Fruit fly (Drosophila melanogaster) whole organism, embryonic: ENCODE measurements around the gene CG5715.
A peak's percentile ranks its signal among the peaks of the same experiment; 100 is the strongest.

Experiments
- Blimp-1 ChIP-seq: fragments of 200-800 bp; sonication (Bioruptor generic); optimal IDR thresholded peaks from 3 replicates; lab custom pipeline; 2018; ENCODE audit warnings: missing biosample characterization, missing genetic modification characterization, mild to moderate bottlenecking, moderate library complexity, missing genetic modification reagents
- CG10267 ChIP-seq: fragments of 200-800 bp; sonication (Bioruptor generic); optimal IDR thresholded peaks from 2 replicates; lab custom pipeline; 2018; ENCODE audit warnings: missing biosample characterization, mild to moderate bottlenecking, missing genetic modification characterization, moderate library complexity
- CG12299 ChIP-seq: fragments of 200-800 bp; sonication (Bioruptor generic); optimal IDR thresholded peaks from 2 replicates; lab custom pipeline; 2018; ENCODE audit warnings: missing biosample characterization, mild to moderate bottlenecking, missing genetic modification characterization
- CG13775 ChIP-seq: fragments of 200-800 bp; sonication (Bioruptor generic); optimal IDR thresholded peaks from 3 replicates; lab custom pipeline; 2017; ENCODE audit warnings: missing biosample characterization, mild to moderate bottlenecking, missing genetic modification characterization
- CG2678 ChIP-seq: fragments of 200-800 bp; sonication (Bioruptor generic); optimal IDR thresholded peaks from 3 replicates; lab custom pipeline; 2019; ENCODE audit warnings: missing biosample characterization, mild to moderate bottlenecking, missing genetic modification characterization, moderate library complexity
- CG4360 ChIP-seq: fragments of 200-800 bp; sonication (Bioruptor generic); IDR thresholded peaks from 2 replicates; pipeline ENCODE4 v1.3.6; 2022; ENCODE audit warnings: missing biosample characterization, missing genetic modification characterization
- CG5953 ChIP-seq: fragments of 200-800 bp; sonication (Bioruptor generic); IDR thresholded peaks from 2 replicates; pipeline ENCODE4 v1.3.6; 2022; ENCODE audit warnings: missing biosample characterization, missing genetic modification characterization
- CG8290 ChIP-seq, 3 experiments: fragments of 200-800 bp; sonication (Bioruptor generic); optimal IDR thresholded peaks; 2 replicates each; lab custom pipeline; 2016 to 2019; ENCODE audit warnings: missing biosample characterization in 3 of 3, missing genetic modification characterization in 3 of 3, mild to moderate bottlenecking in 2 of 3, moderate library complexity in 1 of 3
- Drgx ChIP-seq: fragments of 200-800 bp; sonication (Bioruptor generic); IDR thresholded peaks from 2 replicates; pipeline ENCODE4 v1.3.6; 2022; ENCODE audit warnings: missing biosample characterization, missing genetic modification characterization
- Ets65A ChIP-seq: fragments of 200-800 bp; sonication (Bioruptor generic); peaks from one replicate; lab custom pipeline; 2016; ENCODE audit warnings: missing biosample characterization, missing genetic modification characterization
- Ets97D ChIP-seq: fragments of 200-800 bp; sonication (Bioruptor generic); optimal IDR thresholded peaks from 3 replicates; lab custom pipeline; 2016; ENCODE audit warnings: missing biosample characterization, missing genetic modification characterization
- Fer1 ChIP-seq: fragments of 200-800 bp; sonication (Bioruptor generic); optimal IDR thresholded peaks from 2 replicates; lab custom pipeline; 2017; ENCODE audit warnings: missing biosample characterization, mild to moderate bottlenecking, missing genetic modification characterization
- Hey ChIP-seq: fragments of 200-800 bp; sonication (Bioruptor generic); optimal IDR thresholded peaks from 3 replicates; lab custom pipeline; 2018; ENCODE audit warnings: missing biosample characterization, mild to moderate bottlenecking, missing genetic modification characterization
- Hr78 ChIP-seq, 2 experiments: fragments of 200-800 bp in 1 of 2; fragments of >200 bp in 1 of 2; sonication (Bioruptor generic) in 1 of 2; optimal IDR thresholded peaks; 2 replicates each; lab custom pipeline; 2017 to 2019; ENCODE audit warnings: missing biosample characterization in 2 of 2, missing genetic modification characterization in 2 of 2, mild to moderate bottlenecking in 1 of 2, moderate library complexity in 1 of 2
- Jarid2 ChIP-seq: fragments of 200-800 bp; sonication (Bioruptor generic); optimal IDR thresholded peaks from 3 replicates; lab custom pipeline; 2017; ENCODE audit warnings: mild to moderate bottlenecking, missing biosample characterization, missing genetic modification reagents, missing genetic modification characterization
- Lim3 ChIP-seq: fragments of 200-800 bp; sonication (Bioruptor generic); IDR thresholded peaks from 2 replicates; pipeline ENCODE4 v1.3.6; 2022; ENCODE audit warnings: missing biosample characterization, missing genetic modification characterization
- Nf-YB ChIP-seq: fragments of 200-800 bp; sonication (Bioruptor generic); optimal IDR thresholded peaks from 3 replicates; lab custom pipeline; 2019; ENCODE audit warnings: missing biosample characterization, mild to moderate bottlenecking, missing genetic modification characterization, moderate library complexity
- Rfx ChIP-seq: fragments of 200-800 bp; sonication (Bioruptor generic); IDR thresholded peaks from 2 replicates; pipeline ENCODE4 v1.3.6; 2022; ENCODE audit warnings: missing biosample characterization, missing genetic modification characterization
- Sox100B ChIP-seq: fragments of 200-800 bp; sonication (Bioruptor generic); optimal IDR thresholded peaks from 3 replicates; lab custom pipeline; 2018; ENCODE audit warnings: missing biosample characterization, mild to moderate bottlenecking, missing genetic modification characterization
- Sox102F ChIP-seq: fragments of 200-800 bp; sonication (Bioruptor generic); optimal IDR thresholded peaks from 2 replicates; lab custom pipeline; 2018; ENCODE audit warnings: missing biosample characterization, mild to moderate bottlenecking, missing genetic modification characterization, moderate library complexity
- Taf1 ChIP-seq: fragments of 200-800 bp; sonication (Bioruptor generic); IDR thresholded peaks from 2 replicates; pipeline ENCODE4 v1.3.6; 2022; ENCODE audit warnings: missing biosample characterization, missing genetic modification characterization
- bowl ChIP-seq: fragments of 200-800 bp; sonication (Bioruptor generic); IDR thresholded peaks from 2 replicates; pipeline ENCODE4 v1.3.6; 2022; ENCODE audit warnings: missing biosample characterization, missing genetic modification characterization
- bsh ChIP-seq, 2 experiments: fragments of 200-800 bp; sonication (Bioruptor generic); optimal IDR thresholded peaks; 2 replicates each; lab custom pipeline; 2017 to 2018; ENCODE audit warnings: mild to moderate bottlenecking in 2 of 2, missing biosample characterization in 2 of 2, missing genetic modification characterization in 2 of 2, moderate library complexity in 1 of 2
- btn ChIP-seq: fragments of 200-800 bp; sonication (Bioruptor generic); optimal IDR thresholded peaks from 2 replicates; lab custom pipeline; 2016; ENCODE audit warnings: missing biosample characterization, missing genetic modification characterization
- danr ChIP-seq: fragments of 200-800 bp; sonication (Bioruptor generic); IDR thresholded peaks from 2 replicates; pipeline ENCODE4 v1.3.6; 2022; ENCODE audit warnings: missing biosample characterization, missing genetic modification characterization
- inv ChIP-seq: fragments of 200-800 bp; sonication (Bioruptor generic); IDR thresholded peaks from 2 replicates; pipeline ENCODE4 v1.3.6; 2022; ENCODE audit warnings: missing biosample characterization, missing genetic modification characterization; ENCODE audit not compliant: partially characterized antibody
- kni ChIP-seq: fragments of 200-800 bp; sonication (Bioruptor generic); optimal IDR thresholded peaks from 3 replicates; lab custom pipeline; 2017; ENCODE audit warnings: mild to moderate bottlenecking, missing biosample characterization, missing genetic modification reagents, missing genetic modification characterization
- lab ChIP-seq: fragments of 200-800 bp; sonication (Bioruptor generic); optimal IDR thresholded peaks from 3 replicates; lab custom pipeline; 2017; ENCODE audit warnings: missing biosample characterization, missing genetic modification characterization, mild to moderate bottlenecking, moderate library complexity, missing genetic modification reagents
- nmo ChIP-seq: fragments of 200-800 bp; sonication (Bioruptor generic); optimal IDR thresholded peaks from 2 replicates; lab custom pipeline; 2018; ENCODE audit warnings: missing biosample characterization, mild to moderate bottlenecking, missing genetic modification characterization, moderate library complexity
- nom ChIP-seq: fragments of 200-800 bp; sonication (Bioruptor generic); optimal IDR thresholded peaks from 2 replicates; lab custom pipeline; 2017; ENCODE audit warnings: missing biosample characterization, missing genetic modification characterization, mild to moderate bottlenecking, moderate library complexity, missing genetic modification reagents
- pnt ChIP-seq: fragments of 200-800 bp; sonication (Bioruptor generic); optimal IDR thresholded peaks from 3 replicates; lab custom pipeline; 2016; ENCODE audit warnings: missing biosample characterization, missing genetic modification characterization
- pzg ChIP-seq: fragments of 200-800 bp; sonication (Bioruptor generic); optimal IDR thresholded peaks from 3 replicates; lab custom pipeline; 2018; ENCODE audit warnings: missing biosample characterization, mild to moderate bottlenecking, missing genetic modification characterization, moderate library complexity
- rib ChIP-seq: fragments of 200-800 bp; sonication (Bioruptor generic); IDR thresholded peaks from 2 replicates; pipeline ENCODE4 v1.3.6; 2022; ENCODE audit warnings: missing biosample characterization, missing genetic modification characterization
- sens ChIP-seq: fragments of 200-800 bp; sonication (Bioruptor generic); peaks from one replicate; lab custom pipeline; 2016; ENCODE audit warnings: missing biosample characterization, missing genetic modification characterization
- shn ChIP-seq: fragments of 200-800 bp; sonication (Bioruptor generic); optimal IDR thresholded peaks from 3 replicates; lab custom pipeline; 2016; ENCODE audit warnings: missing biosample characterization, missing genetic modification characterization
- slou ChIP-seq: fragments of 200-800 bp; sonication (Bioruptor generic); optimal IDR thresholded peaks from 3 replicates; lab custom pipeline; 2016; ENCODE audit warnings: missing biosample characterization, missing genetic modification characterization
- tio ChIP-seq: fragments of 200-800 bp; sonication (Bioruptor generic); optimal IDR thresholded peaks from 2 replicates; lab custom pipeline; 2017; ENCODE audit warnings: missing biosample characterization, missing genetic modification characterization, inconsistent platforms
- wor ChIP-seq: fragments of 200-800 bp; sonication (Bioruptor generic); IDR thresholded peaks from 2 replicates; pipeline ENCODE4 v1.3.6; 2022; ENCODE audit warnings: missing biosample characterization, missing genetic modification characterization

Gene CG5715

DNA sequence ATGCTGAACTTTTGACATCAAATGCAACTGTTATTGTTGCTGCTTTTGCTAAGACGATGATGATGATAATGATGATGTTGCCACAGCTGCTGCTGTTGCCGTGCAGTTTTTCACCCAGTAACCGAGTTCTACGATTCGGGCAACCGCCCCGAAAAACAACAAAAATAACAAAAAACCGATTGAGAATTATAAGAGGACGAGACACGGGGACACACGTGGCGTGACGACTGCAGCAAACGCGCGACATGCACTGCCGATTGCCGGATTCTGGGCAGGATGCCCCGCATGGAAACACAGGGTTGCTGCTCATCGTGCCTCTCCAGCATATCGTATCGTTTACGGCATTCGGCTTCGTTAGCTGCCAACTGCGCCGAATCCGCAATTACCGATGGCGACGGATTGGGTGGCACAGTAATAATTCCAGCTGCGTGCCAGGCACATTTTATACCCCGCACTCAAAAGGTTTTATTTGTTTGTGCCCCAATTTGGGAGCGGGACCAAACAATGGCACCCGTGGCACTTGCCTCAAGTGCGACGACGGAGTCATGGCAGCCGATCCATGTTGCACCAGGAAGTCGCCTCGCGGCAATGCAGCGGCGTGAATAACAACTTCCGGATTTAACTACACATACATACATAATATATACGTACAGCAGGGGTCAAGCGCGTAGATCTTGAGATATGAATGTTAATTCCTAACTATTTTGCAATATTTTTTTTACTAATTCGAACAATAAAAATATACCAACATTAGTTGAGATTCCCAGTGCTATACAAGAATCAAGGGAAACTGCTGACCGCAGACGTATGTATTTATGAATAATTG is 30.4 kb downstream of the CG5715 start (continued):
- peak; percentile 16 for TF ChIP-seq lab
- TF ChIP-seq Rfx (GFP tag; lab: Robert Waterston, UW), result 0 out of 2 replicates have a peak, but pooled peaks have one; percentile 8
- no peak for TF ChIP-seq CG8290 (GFP tag; optimal IDR thresholded peaks at IDR 0.05; lab: Kevin White, UChicago)
- TF ChIP-seq CG8290 (tag; optimal IDR thresholded peaks at IDR 0.05; lab: Kevin White, UChicago), result peak in 1 of 2 experiments; percentile 23
- TF ChIP-seq wor, result no peak
- no peak for TF ChIP-seq bowl
- peak; percentile 2 for TF ChIP-seq CG2678 (tag; lab: Kevin White, UChicago)
- peak; percentile 33 for TF ChIP-seq Sox102F
- no peak for TF ChIP-seq btn
- TF ChIP-seq pzg (GFP tag; lab: Kevin White, UChicago), result peak; percentile 1
- TF ChIP-seq CG5953 (GFP tag; lab: Robert Waterston, UW), result no peak
- TF ChIP-seq rib (GFP tag; lab: Robert Waterston, UW), result 0 out of 2 replicates have a peak, but pooled peaks have one; percentile 35
- TF ChIP-seq Ets65A (GFP tag; lab: Kevin White, UChicago), result peak; percentile 37
- TF ChIP-seq inv (GFP tag; lab: Robert Waterston, UW), result peak; percentile 12; the same call in 1 of the 2 replicates
- no peak for TF ChIP-seq tio (GFP tag; lab: Kevin White, UChicago)
- TF ChIP-seq Hr78 (GFP tag; optimal IDR thresholded peaks at IDR 0.05; lab: Kevin White, UChicago), result no peak
- TF ChIP-seq Sox100B (GFP tag; lab: Kevin White, UChicago), result no peak
- TF ChIP-seq bsh (GFP tag; optimal IDR thresholded peaks at IDR 0.05; lab: Kevin White, UChicago), result peak; percentile 4 to 11
- peak; percentile 11 for TF ChIP-seq Jarid2 (GFP tag; lab: Kevin White, UChicago)
- peak; percentile 2 for TF ChIP-seq kni (GFP tag; lab: Kevin White, UChicago)
- no peak for TF ChIP-seq CG12299 (tag; lab: Kevin White, UChicago)
- TF ChIP-seq Lim3 (GFP tag; lab: Robert Waterston, UW), result no peak
- TF ChIP-seq shn (GFP tag; lab: Kevin White, UChicago), result no peak
- peak; percentile 49; the same call in 1 of the 2 replicates for TF ChIP-seq CG4360 (GFP tag; lab: Robert Waterston, UW)
- TF ChIP-seq slou (GFP tag; lab: Kevin White, UChicago), result no peak
- TF ChIP-seq CG13775, result no peak
- peak; percentile 7 for TF ChIP-seq Fer1 (GFP tag; lab: Kevin White, UChicago)
- no peak for TF ChIP-seq CG10267
- TF ChIP-seq Taf1 (GFP tag; lab: Robert Waterston, UW), result no peak
- TF ChIP-seq Hey (tag; lab: Kevin White, UChicago), result peak; percentile 28

DNA sequence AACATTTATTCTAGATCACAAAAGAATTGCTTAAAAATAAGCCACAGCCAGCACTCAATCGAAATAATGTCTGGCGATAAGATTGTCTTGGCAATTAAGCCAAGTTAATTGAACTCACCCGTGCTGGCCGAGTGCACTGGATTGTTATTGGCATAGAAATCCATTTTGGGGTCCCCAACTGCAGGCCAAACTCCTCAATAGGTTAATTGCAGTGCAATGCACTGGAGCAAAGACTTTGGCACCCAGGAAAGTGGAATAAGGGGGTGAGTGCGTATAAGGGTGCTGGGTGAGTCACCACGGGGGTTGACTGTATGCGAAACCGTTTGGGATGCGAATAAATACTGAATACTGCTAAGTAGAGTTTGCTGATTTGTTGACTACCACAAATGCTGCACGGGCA is 31.3 kb downstream of the CG5715 start:
- no peak for TF ChIP-seq Ets97D
- no peak for TF ChIP-seq Blimp-1
- no peak for TF ChIP-seq Nf-YB (GFP tag; lab: Kevin White, UChicago)
- no peak for TF ChIP-seq nmo (GFP tag; lab: Kevin White, UChicago)
- no peak for TF ChIP-seq danr (GFP tag; lab: Robert Waterston, UW)

DNA sequence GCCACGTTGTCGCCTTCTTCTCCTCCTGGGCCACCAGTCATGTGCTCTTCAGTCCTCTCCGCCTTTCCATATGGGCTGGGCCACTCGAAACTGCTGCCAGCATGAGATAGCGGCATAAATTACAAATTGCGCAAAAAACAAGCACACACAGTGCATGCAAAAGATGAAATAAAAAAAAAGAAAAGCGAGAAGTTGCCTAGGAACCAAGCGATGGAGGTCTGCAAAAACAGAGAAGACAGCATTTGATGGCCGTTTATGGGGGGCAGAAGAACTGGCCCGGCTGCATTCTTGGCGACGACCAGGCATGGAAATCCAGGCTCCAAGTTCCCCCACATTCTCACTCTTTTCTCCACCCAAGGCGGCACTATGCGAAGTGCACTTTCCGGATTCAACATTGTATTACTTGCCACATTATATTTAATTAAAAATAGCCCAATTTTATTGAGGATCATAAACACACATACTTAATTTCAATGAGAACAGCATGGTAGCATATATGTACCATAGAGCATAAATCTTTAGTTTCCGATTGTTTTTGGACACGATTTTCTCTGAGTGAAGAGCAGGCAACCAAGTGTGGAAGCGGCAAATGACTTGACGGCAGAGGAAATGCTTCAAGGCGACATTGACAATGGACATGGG is 32.7 kb downstream of the CG5715 start:
- TF ChIP-seq bsh (GFP tag; optimal IDR thresholded peaks at IDR 0.05; lab: Kevin White, UChicago), result peak in 1 of 2 experiments; percentile 72
- TF ChIP-seq Drgx (GFP tag; lab: Robert Waterston, UW), result 0 out of 2 replicates have a peak, but pooled peaks have one; percentile 33
- no peak for TF ChIP-seq pnt
- peak; percentile 9 for TF ChIP-seq nom (GFP tag; lab: Kevin White, UChicago)
- peak; percentile 41 for TF ChIP-seq sens (GFP tag; lab: Kevin White, UChicago)
